Fruit fly (Drosophila melanogaster) whole organism, adult: ENCODE data around the gene Megf8.

Source experiments
- Crg-1 ChIP-seq: fragments of 200-800 bp; sonication (Bioruptor generic); optimal IDR thresholded peaks from 2 replicates; lab custom pipeline; 2016; ENCODE audit warnings: missing biosample characterization, missing genetic modification characterization
- bab1 ChIP-seq: fragments of 200-800 bp; sonication (Bioruptor generic); optimal IDR thresholded peaks from 3 replicates; lab custom pipeline; 2019; ENCODE audit warnings: missing biosample characterization, mild to moderate bottlenecking, missing genetic modification characterization, moderate library complexity
- cnc ChIP-seq, 2 experiments: fragments of >200 bp; optimal IDR thresholded peaks; 2 replicates each; lab custom pipeline; 2017
- kay ChIP-seq: fragments of 200-800 bp; sonication (Bioruptor generic); peaks from one replicate; lab custom pipeline; 2016; ENCODE audit warnings: missing biosample characterization, missing genetic modification characterization, borderline replicate concordance
- tj ChIP-seq: fragments of 200-800 bp; sonication (Bioruptor generic); optimal IDR thresholded peaks from 3 replicates; lab custom pipeline; 2017; ENCODE audit warnings: missing biosample characterization, mild to moderate bottlenecking, missing genetic modification characterization, moderate library complexity

dm6 chr2L:7998655-7999054 is 44.6 kb upstream of the Megf8 start, which contains the start of gene Sirup:
- no peak for TF ChIP-seq kay (GFP tag; lab: Kevin White, UChicago)
- TF ChIP-seq tj (GFP tag; lab: Kevin White, UChicago): peak; percentile 27
- TF ChIP-seq Crg-1 (GFP tag; lab: Kevin White, UChicago): no peak
- TF ChIP-seq cnc (optimal IDR thresholded peaks at IDR 0.05; lab: Kevin White, UChicago): no peak
- peak; percentile 39 for TF ChIP-seq bab1 (GFP tag; lab: Kevin White, UChicago)
